Fruit fly (Drosophila melanogaster) whole organism, pupa: ENCODE results near the gene CG17930.

Source experiments
- CG12605 ChIP-seq: fragments of 200-800 bp; sonication (Bioruptor generic); IDR thresholded peaks from 2 replicates; pipeline ENCODE4 v1.3.6; 2022; ENCODE audit warnings: missing biosample characterization, missing genetic modification characterization
- CG15710 ChIP-seq: fragments of 200-800 bp; sonication (Bioruptor generic); optimal IDR thresholded peaks from 2 replicates; lab custom pipeline; 2018; ENCODE audit warnings: missing biosample characterization, mild to moderate bottlenecking, missing genetic modification characterization, moderate library complexity
- CG17806 ChIP-seq: fragments of 200-800 bp; sonication (Bioruptor generic); optimal IDR thresholded peaks from 2 replicates; lab custom pipeline; 2018; ENCODE audit warnings: missing biosample characterization, mild to moderate bottlenecking, missing genetic modification characterization, moderate library complexity
- CG32121 ChIP-seq: fragments of 200-800 bp; sonication (Bioruptor generic); IDR thresholded peaks from 2 replicates; pipeline ENCODE4 v1.3.6; 2022; ENCODE audit warnings: missing biosample characterization, missing genetic modification characterization
- CG34367 ChIP-seq: fragments of 200-800 bp; sonication (Bioruptor generic); optimal IDR thresholded peaks from 2 replicates; lab custom pipeline; 2018; ENCODE audit warnings: missing biosample characterization, mild to moderate bottlenecking, missing genetic modification characterization
- CG4496 ChIP-seq: fragments of 200-800 bp; sonication (Bioruptor generic); IDR thresholded peaks from 3 replicates; pipeline ENCODE4 v1.3.6; 2022; ENCODE audit warnings: missing biosample characterization, missing genetic modification characterization
- CG8159 ChIP-seq: fragments of 200-800 bp; sonication (Bioruptor generic); optimal IDR thresholded peaks from 3 replicates; lab custom pipeline; 2018; ENCODE audit warnings: missing biosample characterization, mild to moderate bottlenecking, missing genetic modification characterization, moderate library complexity
- CG8301 ChIP-seq: fragments of 200-800 bp; sonication (Bioruptor generic); optimal IDR thresholded peaks from 2 replicates; lab custom pipeline; 2018; ENCODE audit warnings: missing biosample characterization, mild to moderate bottlenecking, missing genetic modification characterization
- D1 ChIP-seq: fragments of 200-800 bp; sonication (Bioruptor generic); optimal IDR thresholded peaks from 2 replicates; lab custom pipeline; 2018; ENCODE audit warnings: missing biosample characterization, mild to moderate bottlenecking, missing genetic modification characterization, moderate library complexity
- Pif1A ChIP-seq: fragments of 200-800 bp; sonication (Bioruptor generic); optimal IDR thresholded peaks from 3 replicates; lab custom pipeline; 2016; ENCODE audit warnings: missing biosample characterization, missing genetic modification characterization
- Pif1B ChIP-seq: fragments of 200-800 bp; sonication (Bioruptor generic); optimal IDR thresholded peaks from 3 replicates; lab custom pipeline; 2016; ENCODE audit warnings: missing biosample characterization, missing genetic modification characterization
- Snoo ChIP-seq: fragments of 200-800 bp; sonication (Bioruptor generic); optimal IDR thresholded peaks from 3 replicates; lab custom pipeline; 2017; ENCODE audit warnings: missing biosample characterization, mild to moderate bottlenecking, missing genetic modification characterization, inconsistent platforms
- rn ChIP-seq: fragments of 200-800 bp; sonication (Bioruptor generic); IDR thresholded peaks from 2 replicates; pipeline ENCODE4 v1.3.6; 2022; ENCODE audit warnings: missing biosample characterization, missing genetic modification characterization

dm6 chr3R:16348289-16348688 lies 20.6 kb downstream of the CG17930 start:
- TF ChIP-seq CG34367: no peak
- no peak for TF ChIP-seq CG15710
- TF ChIP-seq CG4496 (GFP tag; lab: Robert Waterston, UW): no peak
- TF ChIP-seq rn (GFP tag; lab: Robert Waterston, UW): no peak
- TF ChIP-seq CG12605 (GFP tag; lab: Robert Waterston, UW): no peak
- TF ChIP-seq D1 (tag; lab: Kevin White, UChicago): no peak
- TF ChIP-seq Pif1A (GFP tag; lab: Kevin White, UChicago): no peak
- TF ChIP-seq Snoo (tag; lab: Kevin White, UChicago): no peak
- TF ChIP-seq Pif1B (GFP tag; lab: Kevin White, UChicago): no peak
- no peak for TF ChIP-seq CG8301 (tag; lab: Kevin White, UChicago)
- no peak for TF ChIP-seq CG8159 (tag; lab: Kevin White, UChicago)
- TF ChIP-seq CG32121: no peak
- no peak for TF ChIP-seq CG17806 (tag; lab: Kevin White, UChicago)
